Worm (Caenorhabditis elegans): Measurements from ENCODE around the gene rev-3.
A peak's percentile ranks its signal among the peaks of the same experiment; 100 is the strongest.

The rev-3 gene

ce11 chrIII:5782080-5782479, 8.4 kb downstream of the rev-3 start:
- TF ChIP-seq elt-3 (tag; optimal IDR thresholded peaks at IDR 0.05) = no peak
- no peak for TF ChIP-seq unc-30 (tag; optimal IDR thresholded peaks at IDR 0.05)
- no peak for TF ChIP-seq egl-13 (tag; optimal IDR thresholded peaks at IDR 0.05)
- TF ChIP-seq ztf-11 (tag; optimal IDR thresholded peaks at IDR 0.05) = no peak
- TF ChIP-seq lin-39 (tag; optimal IDR thresholded peaks at IDR 0.05) = no peak
- TF ChIP-seq nhr-85 (tag) = no peak
- TF ChIP-seq ceh-90 (tag; optimal IDR thresholded peaks at IDR 0.05) = no peak
- TF ChIP-seq ceh-8 (GFP tag; optimal IDR thresholded peaks at IDR 0.05) = no peak
- no peak for TF ChIP-seq snpc-4 (tag; optimal IDR thresholded peaks at IDR 0.05)
- TF ChIP-seq fos-1 (tag; optimal IDR thresholded peaks at IDR 0.05) = no peak
- TF ChIP-seq irx-1 (tag; optimal IDR thresholded peaks at IDR 0.05) = no peak
- TF ChIP-seq nhr-20 (tag; optimal IDR thresholded peaks at IDR 0.05) = no peak
- no peak for TF ChIP-seq blmp-1 (tag; optimal IDR thresholded peaks at IDR 0.05)
- no peak for TF ChIP-seq skn-1 (tag; optimal IDR thresholded peaks at IDR 0.05)
- TF ChIP-seq mep-1 (tag; optimal IDR thresholded peaks at IDR 0.05) = no peak
- TF ChIP-seq hlh-17 (GFP tag; optimal IDR thresholded peaks at IDR 0.05; ENCODE audit: borderline replicate concordance) = no peak
- no peak for TF ChIP-seq nhr-84 (tag; optimal IDR thresholded peaks at IDR 0.05)
- no peak for TF ChIP-seq nhr-28 (tag; optimal IDR thresholded peaks at IDR 0.05)
- TF ChIP-seq ztf-4 (tag; optimal IDR thresholded peaks at IDR 0.05) = no peak

ce11 chrIII:5769726-5770235, 20.7 kb downstream of the rev-3 start, which contains the start of gene cutl-23:
Gene cutl-23 (plus strand): TSS chrIII:5770185.
- TF ChIP-seq efl-1 (optimal IDR thresholded peaks at IDR 0.05) (peak in 1 of 2 experiments; percentile 12), efl-1 (GFP tag; optimal IDR thresholded peaks at IDR 0.05 in 1 of 2) (peak in 1 of 2 experiments; percentile 94), unc-86 (tag; optimal IDR thresholded peaks at IDR 0.05) (no peak), lin-15B (tag; optimal IDR thresholded peaks at IDR 0.05) (no peak), swsn-7 (tag; optimal IDR thresholded peaks at IDR 0.05) (peak; percentile 8), hlh-17 (GFP tag; optimal IDR thresholded peaks at IDR 0.05; ENCODE audit: borderline replicate concordance) (no peak), lin-35 (GFP tag; optimal IDR thresholded peaks at IDR 0.05) (peak; percentile 12 to 40), snu-23 (GFP tag; optimal IDR thresholded peaks at IDR 0.05) (no peak), ceh-8 (GFP tag; optimal IDR thresholded peaks at IDR 0.05) (no peak), dpl-1 (GFP tag; optimal IDR thresholded peaks at IDR 0.05) (peak in 1 of 3 experiments; percentile 32), rnt-1 (tag; optimal IDR thresholded peaks at IDR 0.05) (peak; percentile 32), blmp-1 (tag; optimal IDR thresholded peaks at IDR 0.05) (no peak), sptf-1 (tag; optimal IDR thresholded peaks at IDR 0.05) (no peak), hpl-2 (GFP tag; optimal IDR thresholded peaks at IDR 0.05) (no peak), nhr-90 (tag; optimal IDR thresholded peaks at IDR 0.05; ENCODE audit: poor library complexity) (peak; percentile 35)

- TF ChIP-seq hpl-2 (GFP tag; optimal IDR thresholded peaks at IDR 0.05) (no peak), nhr-20 (tag; optimal IDR thresholded peaks at IDR 0.05) (no peak), sox-4 (tag; optimal IDR thresholded peaks at IDR 0.05) (no peak), Y116A8C.19 (tag; optimal IDR thresholded peaks at IDR 0.05; ENCODE audit: borderline replicate concordance) (no peak), mep-1 (tag; optimal IDR thresholded peaks at IDR 0.05) (no peak), tlp-1 (tag; optimal IDR thresholded peaks at IDR 0.05) (no peak), efl-1 (optimal IDR thresholded peaks at IDR 0.05) (no peak), efl-1 (GFP tag; optimal IDR thresholded peaks at IDR 0.05 in 1 of 2) (no peak), ama-1 (optimal IDR thresholded peaks at IDR 0.05) (no peak), irx-1 (tag; optimal IDR thresholded peaks at IDR 0.05) (no peak), lin-15B (tag; optimal IDR thresholded peaks at IDR 0.05) (no peak), lsy-2 (tag; optimal IDR thresholded peaks at IDR 0.05) (peak in 1 of 2 experiments; percentile 8), snpc-4 (tag; optimal IDR thresholded peaks at IDR 0.05) (no peak), dsc-1 (tag; optimal IDR thresholded peaks at IDR 0.05) (peak; percentile 43), grh-1 (GFP tag; IDR thresholded peaks at IDR 0.05) (no peak), ztf-4 (tag; optimal IDR thresholded peaks at IDR 0.05) (peak; percentile 46), jun-1 (tag; optimal IDR thresholded peaks at IDR 0.05) (no peak), pax-3 (tag; optimal IDR thresholded peaks at IDR 0.05) (peak; percentile 28), nhr-47 (tag; optimal IDR thresholded peaks at IDR 0.05) (peak; percentile 30), nhr-71 (tag; optimal IDR thresholded peaks at IDR 0.05) (peak; percentile 51), C04F5.9 (tag; optimal IDR thresholded peaks at IDR 0.05) (no peak), vab-15 (tag; optimal IDR thresholded peaks at IDR 0.05) (no peak), blmp-1 (tag; optimal IDR thresholded peaks at IDR 0.05) (no peak), aha-1 (tag; optimal IDR thresholded peaks at IDR 0.05) (no peak), ceh-82 (tag; optimal IDR thresholded peaks at IDR 0.05) (no peak), nhr-76 (tag; optimal IDR thresholded peaks at IDR 0.05) (no peak), lin-14 (GFP tag; optimal IDR thresholded peaks at IDR 0.05) (peak; percentile 5), nhr-237 (tag; optimal IDR thresholded peaks at IDR 0.05) (no peak), fkh-4 (tag; optimal IDR thresholded peaks at IDR 0.05; ENCODE audit: borderline replicate concordance) (no peak)
These were observed 26.5 kb downstream of the rev-3 start for ce11 chrIII:5763988-5764387.

Data from whole organism, L1 larva.